Worm (Caenorhabditis elegans): ENCODE data around the gene srd-21.

Gene srd-21

ce11 chrV:16674399-16674798 is 44.7 kb downstream of the srd-21 start:
- TF ChIP-seq unc-39 (tag; optimal IDR thresholded peaks at IDR 0.05) (no peak), pha-4 (tag; optimal IDR thresholded peaks at IDR 0.05) (no peak), nhr-237 (tag; optimal IDR thresholded peaks at IDR 0.05) (no peak), egl-5 (tag; optimal IDR thresholded peaks at IDR 0.05) (no peak), fkh-10 (GFP tag; optimal IDR thresholded peaks at IDR 0.05) (no peak), fos-1 (tag; optimal IDR thresholded peaks at IDR 0.05) (no peak), jun-1 (tag; optimal IDR thresholded peaks at IDR 0.05) (no peak), elt-3 (tag; optimal IDR thresholded peaks at IDR 0.05) (no peak), zag-1 (tag; optimal IDR thresholded peaks at IDR 0.05) (no peak)

ce11 chrV:16675553-16675952 is 45.9 kb downstream of the srd-21 start, which contains the start of gene srz-1:
Gene srz-1 (plus strand): TSS chrV:16675853.
- no peak for TF ChIP-seq ceh-82 (tag; optimal IDR thresholded peaks at IDR 0.05)
- TF ChIP-seq nhr-25 (tag; optimal IDR thresholded peaks at IDR 0.05): no peak
- TF ChIP-seq fkh-2 (tag; optimal IDR thresholded peaks at IDR 0.05): no peak
- no peak for TF ChIP-seq jun-1 (tag; optimal IDR thresholded peaks at IDR 0.05)
- no peak for TF ChIP-seq nhr-77 (tag; optimal IDR thresholded peaks at IDR 0.05)
- no peak for TF ChIP-seq hmg-11 (tag; optimal IDR thresholded peaks at IDR 0.05)
- no peak for TF ChIP-seq ceh-16 (tag; optimal IDR thresholded peaks at IDR 0.05)
- TF ChIP-seq nhr-23 (tag; optimal IDR thresholded peaks at IDR 0.05): no peak
- no peak for TF ChIP-seq fos-1 (tag; optimal IDR thresholded peaks at IDR 0.05)
- no peak for TF ChIP-seq daf-12 (tag; optimal IDR thresholded peaks at IDR 0.05)
- no peak for TF ChIP-seq ceh-28 (tag; optimal IDR thresholded peaks at IDR 0.05)
- TF ChIP-seq tbx-2 (tag; optimal IDR thresholded peaks at IDR 0.05): no peak

- TF ChIP-seq ztf-11 (tag; optimal IDR thresholded peaks at IDR 0.05): no peak
- no peak for TF ChIP-seq nhr-237 (tag; optimal IDR thresholded peaks at IDR 0.05)
- TF ChIP-seq ZK546.5 (tag; optimal IDR thresholded peaks at IDR 0.05): no peak
- TF ChIP-seq egl-5 (tag; optimal IDR thresholded peaks at IDR 0.05): no peak
- TF ChIP-seq nhr-77 (tag; optimal IDR thresholded peaks at IDR 0.05): no peak
- TF ChIP-seq mml-1 (tag; optimal IDR thresholded peaks at IDR 0.05): no peak
- no peak for TF ChIP-seq fkh-10 (GFP tag; optimal IDR thresholded peaks at IDR 0.05)
- no peak for TF ChIP-seq elt-3 (tag; optimal IDR thresholded peaks at IDR 0.05)
- no peak for TF ChIP-seq lin-39 (tag; optimal IDR thresholded peaks at IDR 0.05)
- no peak for TF ChIP-seq ceh-82 (tag; optimal IDR thresholded peaks at IDR 0.05)
- no peak for TF ChIP-seq mdl-1 (tag; optimal IDR thresholded peaks at IDR 0.05)
- TF ChIP-seq ceh-28 (tag; optimal IDR thresholded peaks at IDR 0.05): no peak
- no peak for TF ChIP-seq zag-1 (tag; optimal IDR thresholded peaks at IDR 0.05)
- TF ChIP-seq nhr-25 (tag; optimal IDR thresholded peaks at IDR 0.05): no peak
- TF ChIP-seq egl-27 (tag; optimal IDR thresholded peaks at IDR 0.05): no peak
- no peak for TF ChIP-seq sea-2 (GFP tag; optimal IDR thresholded peaks at IDR 0.05)
- TF ChIP-seq skn-1 (tag; optimal IDR thresholded peaks at IDR 0.05): no peak
- TF ChIP-seq nhr-43 (tag; optimal IDR thresholded peaks at IDR 0.05; ENCODE audit: poor library complexity, severe bottlenecking): no peak
- no peak for TF ChIP-seq jun-1 (tag; optimal IDR thresholded peaks at IDR 0.05)
These were observed 49.5 kb downstream of the srd-21 start, which contains the start of gene srz-103 for ce11 chrV:16679237-16679636. Gene srz-103 (minus strand): TSS chrV:16679337.

- TF ChIP-seq nhr-67 (tag; optimal IDR thresholded peaks at IDR 0.05): no peak
- TF ChIP-seq ceh-9 (tag; optimal IDR thresholded peaks at IDR 0.05): no peak
- no peak for TF ChIP-seq nhr-25 (tag; optimal IDR thresholded peaks at IDR 0.05)
These were observed 50.3 kb downstream of the srd-21 start, which contains the start of gene srw-44 for ce11 chrV:16679981-16680380. Gene srw-44 (plus strand): TSS chrV:16680281.

Measured in whole organism, L3 larva.